Fruit fly (Drosophila melanogaster): Measurements from ENCODE around the gene CG14323.

DNA sequence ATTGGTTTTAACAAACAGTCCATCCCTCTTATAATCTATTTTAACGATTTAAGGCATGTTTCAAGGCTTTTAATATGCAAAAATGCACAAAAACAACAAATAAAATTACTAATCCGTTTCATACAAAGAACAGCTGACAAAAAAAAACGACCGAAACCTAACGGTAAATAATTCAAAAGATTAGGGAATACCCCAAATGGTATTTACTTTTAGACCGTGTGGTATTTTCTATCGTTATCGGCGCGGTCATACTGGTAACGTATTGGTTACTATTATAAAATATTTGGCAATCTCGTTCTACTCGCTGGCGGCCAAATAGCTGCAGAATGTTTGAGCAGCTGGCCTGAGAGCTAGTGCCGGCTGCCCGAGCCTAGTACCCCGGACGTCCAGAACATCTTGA, 16.0 kb downstream of the CG14323 start, which contains the start of gene sll:
- TF ChIP-seq Sry-δ (GFP tag; optimal IDR thresholded peaks at IDR 0.05) (peak; percentile 40), CG10321 (GFP tag; IDR thresholded peaks at IDR 0.05) (no peak), CG14860 (GFP tag; IDR thresholded peaks at IDR 0.05; ENCODE audit: partially characterized antibody) (no peak), NC2α (GFP tag; optimal IDR thresholded peaks at IDR 0.05) (no peak), CG6689 (GFP tag; IDR thresholded peaks at IDR 0.05) (no peak), Ets65A (GFP tag) (no peak), nom (GFP tag; optimal IDR thresholded peaks at IDR 0.05) (no peak)

All from whole organism, embryonic.